Worm (Caenorhabditis elegans): Measurements from ENCODE around the gene C50F4.16.

Gene C50F4.16

DNA sequence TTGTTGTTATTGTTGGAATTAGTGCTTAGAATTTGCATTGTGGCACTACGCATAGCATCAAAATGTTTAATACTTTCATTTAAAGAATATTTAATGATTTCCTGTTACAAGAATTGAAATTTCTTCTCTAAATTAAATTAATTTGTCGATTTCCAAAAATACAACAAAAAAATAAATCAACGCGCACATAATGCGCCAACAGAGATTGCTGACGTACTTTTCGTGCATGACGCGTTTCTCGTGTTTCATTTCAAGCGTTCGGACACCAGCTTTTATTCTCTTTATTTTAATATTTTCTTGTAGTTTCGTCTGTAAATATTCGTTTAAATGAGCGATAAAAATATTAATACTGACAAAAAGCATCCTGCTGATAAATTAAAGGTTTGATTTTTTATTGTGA, 27.8 kb downstream of the C50F4.16 start, which contains the start of gene eif-2Bdelta:
TSS of gene eif-2Bdelta (plus strand) at position 235 of the 400 bp plus-strand sequence.
- peak; percentile 38 for TF ChIP-seq F13H6.1 (tag; optimal IDR thresholded peaks at IDR 0.05)
- peak; percentile 51 for TF ChIP-seq snpc-4 (tag; optimal IDR thresholded peaks at IDR 0.05)
- no peak for TF ChIP-seq fos-1 (tag; optimal IDR thresholded peaks at IDR 0.05)
- no peak for TF ChIP-seq R02D3.7 (tag; optimal IDR thresholded peaks at IDR 0.05)
- no peak for TF ChIP-seq skn-1 (tag; optimal IDR thresholded peaks at IDR 0.05)
- TF ChIP-seq gmeb-1 (tag; optimal IDR thresholded peaks at IDR 0.05) = peak; percentile 73
- no peak for TF ChIP-seq nhr-11 (tag; optimal IDR thresholded peaks at IDR 0.05)
- TF ChIP-seq lin-13 (GFP tag; optimal IDR thresholded peaks at IDR 0.05) = no peak
- TF ChIP-seq lsy-2 (tag; optimal IDR thresholded peaks at IDR 0.05) = peak; percentile 68 to 80
- no peak for TF ChIP-seq unc-39 (tag; optimal IDR thresholded peaks at IDR 0.05)
- no peak for TF ChIP-seq blmp-1 (tag; optimal IDR thresholded peaks at IDR 0.05; ENCODE audit: insufficient read depth)
- no peak for TF ChIP-seq zag-1 (tag; optimal IDR thresholded peaks at IDR 0.05)
- peak; percentile 82 for TF ChIP-seq C34F6.9 (tag; optimal IDR thresholded peaks at IDR 0.05)
- no peak for TF ChIP-seq nhr-23 (tag; optimal IDR thresholded peaks at IDR 0.05)
- TF ChIP-seq ztf-1 (GFP tag; conservative IDR thresholded peaks at IDR 0.05) = no peak
- TF ChIP-seq sma-3 (GFP tag; optimal IDR thresholded peaks at IDR 0.05) = peak; percentile 46
- TF ChIP-seq nhr-25 (tag; optimal IDR thresholded peaks at IDR 0.05) = peak; percentile 39
- TF ChIP-seq sma-9 (GFP tag; optimal IDR thresholded peaks at IDR 0.05) = peak; percentile 74
- no peak for TF ChIP-seq sma-9 (tag; optimal IDR thresholded peaks at IDR 0.05)
- peak; percentile 10 for TF ChIP-seq crh-2 (tag; optimal IDR thresholded peaks at IDR 0.05)
- TF ChIP-seq aly-2 (tag; optimal IDR thresholded peaks at IDR 0.05) = no peak
- peak; percentile 58 for TF ChIP-seq mab-5 (tag; optimal IDR thresholded peaks at IDR 0.05)
- TF ChIP-seq nhr-77 (tag; optimal IDR thresholded peaks at IDR 0.05) = no peak
- no peak for TF ChIP-seq elt-3 (tag; optimal IDR thresholded peaks at IDR 0.05)

DNA sequence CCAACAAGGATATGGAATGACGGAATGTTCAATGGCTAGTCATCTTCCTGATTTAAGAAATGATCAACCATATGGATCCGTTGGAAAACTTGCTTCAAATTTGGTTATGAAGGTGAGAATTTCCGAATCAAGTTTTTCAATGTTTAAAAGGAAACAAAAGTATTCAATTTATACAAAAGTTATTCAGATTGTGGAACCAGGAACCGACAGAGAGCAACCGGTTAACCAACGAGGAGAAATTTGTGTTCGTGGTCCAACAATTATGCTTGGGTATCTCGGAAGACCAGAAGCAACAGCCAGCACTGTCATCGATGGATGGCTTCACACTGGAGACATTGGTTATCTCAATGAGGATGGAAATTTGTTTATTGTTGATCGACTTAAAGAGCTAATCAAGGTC, 31.8 kb downstream of the C50F4.16 start:
- TF ChIP-seq lsy-2 (tag; optimal IDR thresholded peaks at IDR 0.05) = no peak
- TF ChIP-seq mdl-1 (tag; optimal IDR thresholded peaks at IDR 0.05) = no peak
- no peak for TF ChIP-seq egl-27 (tag; optimal IDR thresholded peaks at IDR 0.05)
- no peak for TF ChIP-seq lin-39 (tag; optimal IDR thresholded peaks at IDR 0.05)
- TF ChIP-seq ZK546.5 (tag; optimal IDR thresholded peaks at IDR 0.05) = no peak
- no peak for TF ChIP-seq Y55F3AM.14 (GFP tag; optimal IDR thresholded peaks at IDR 0.05)
- no peak for TF ChIP-seq nhr-129 (tag; optimal IDR thresholded peaks at IDR 0.05)
- TF ChIP-seq nhr-10 (tag; optimal IDR thresholded peaks at IDR 0.05) = no peak
- no peak for TF ChIP-seq snpc-4 (tag; optimal IDR thresholded peaks at IDR 0.05)
- TF ChIP-seq nhr-77 (tag; optimal IDR thresholded peaks at IDR 0.05) = no peak
- TF ChIP-seq dmd-4 (tag; optimal IDR thresholded peaks at IDR 0.05) = no peak
- no peak for TF ChIP-seq skn-1 (tag; optimal IDR thresholded peaks at IDR 0.05)
- TF ChIP-seq blmp-1 (tag; optimal IDR thresholded peaks at IDR 0.05; ENCODE audit: insufficient read depth) = no peak
- TF ChIP-seq F13H6.1 (tag; optimal IDR thresholded peaks at IDR 0.05) = no peak
- no peak for TF ChIP-seq ama-1 (optimal IDR thresholded peaks at IDR 0.05)
- no peak for TF ChIP-seq nhr-21 (tag; optimal IDR thresholded peaks at IDR 0.05)
- TF ChIP-seq nhr-23 (tag; optimal IDR thresholded peaks at IDR 0.05) = no peak

DNA sequence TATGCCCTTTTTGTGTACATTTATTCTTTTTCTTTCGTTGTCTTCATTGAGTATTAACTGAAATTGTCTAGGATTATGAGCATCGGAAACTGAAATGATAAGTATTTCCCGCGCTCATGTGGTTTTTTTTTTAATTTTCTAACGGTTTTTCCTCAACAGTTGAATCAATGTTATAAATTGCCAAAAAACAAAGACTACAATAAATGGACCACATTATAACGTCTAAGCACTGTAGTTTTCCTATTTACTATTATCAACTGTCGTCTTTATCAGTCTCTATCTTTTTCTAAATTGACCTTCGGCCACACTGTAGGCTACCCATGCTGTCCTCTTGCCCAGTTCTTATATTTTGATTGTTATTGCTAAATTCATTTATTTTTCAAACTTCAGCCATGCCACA, 33.7 kb downstream of the C50F4.16 start, which contains the start of gene acs-14:
TSS of gene acs-14 (plus strand) at position 391 of the 400 bp plus-strand sequence.
- TF ChIP-seq unc-62 (GFP tag; optimal IDR thresholded peaks at IDR 0.05) (no peak), lin-39 (tag; optimal IDR thresholded peaks at IDR 0.05) (no peak), snpc-4 (tag; optimal IDR thresholded peaks at IDR 0.05) (no peak), fos-1 (tag; optimal IDR thresholded peaks at IDR 0.05) (peak; percentile 17)

DNA sequence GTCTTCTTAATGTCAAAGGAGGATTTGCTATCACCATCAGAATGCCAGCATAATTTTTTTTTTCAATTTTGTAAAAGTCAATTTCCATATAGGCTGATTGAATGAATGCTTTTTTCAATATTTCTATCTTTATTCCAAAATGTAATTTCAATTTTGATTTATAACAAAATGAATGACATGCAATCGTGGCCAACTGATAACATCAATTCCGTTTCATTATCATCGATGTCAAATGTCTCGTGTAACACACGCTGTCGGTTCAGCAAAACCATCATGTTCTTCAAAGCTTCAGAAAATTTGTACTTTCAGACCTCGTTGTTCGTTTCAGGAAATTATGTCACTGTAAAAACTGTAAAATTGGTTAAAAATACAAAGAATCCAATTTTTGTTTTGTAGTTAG, 34.5 kb downstream of the C50F4.16 start:
- TF ChIP-seq fos-1 (tag; optimal IDR thresholded peaks at IDR 0.05) (peak; percentile 78), elt-1 (tag; optimal IDR thresholded peaks at IDR 0.05) (no peak), sma-9 (GFP tag; optimal IDR thresholded peaks at IDR 0.05) (peak; percentile 30), sma-9 (tag; optimal IDR thresholded peaks at IDR 0.05) (no peak), unc-55 (GFP tag; optimal IDR thresholded peaks at IDR 0.05) (no peak), crh-2 (tag; optimal IDR thresholded peaks at IDR 0.05) (peak; percentile 10), nhr-21 (tag; optimal IDR thresholded peaks at IDR 0.05) (no peak), mdl-1 (tag; optimal IDR thresholded peaks at IDR 0.05) (peak in 1 of 2 experiments; percentile 13), skn-1 (tag; optimal IDR thresholded peaks at IDR 0.05) (no peak), gmeb-1 (tag; optimal IDR thresholded peaks at IDR 0.05) (no peak), nhr-237 (tag; optimal IDR thresholded peaks at IDR 0.05) (no peak)
